Worm (Caenorhabditis elegans): ENCODE data around the gene Y17G9A.3.

- TF ChIP-seq W03F9.2 (tag; optimal IDR thresholded peaks at IDR 0.05) (no peak), him-1 (tag; optimal IDR thresholded peaks at IDR 0.05) (no peak), dao-5 (tag; optimal IDR thresholded peaks at IDR 0.05) (no peak)
Observed at ce11 chrIV:4874603-4875002, 16.1 kb upstream of the Y17G9A.3 start, which contains the start of gene str-174.

Measured in whole organism, L4/young adult.